Fruit fly (Drosophila melanogaster): ENCODE data around the gene RpL3.
A peak's percentile ranks its signal among the peaks of the same experiment; 100 is the strongest.

Gene RpL3

DNA sequence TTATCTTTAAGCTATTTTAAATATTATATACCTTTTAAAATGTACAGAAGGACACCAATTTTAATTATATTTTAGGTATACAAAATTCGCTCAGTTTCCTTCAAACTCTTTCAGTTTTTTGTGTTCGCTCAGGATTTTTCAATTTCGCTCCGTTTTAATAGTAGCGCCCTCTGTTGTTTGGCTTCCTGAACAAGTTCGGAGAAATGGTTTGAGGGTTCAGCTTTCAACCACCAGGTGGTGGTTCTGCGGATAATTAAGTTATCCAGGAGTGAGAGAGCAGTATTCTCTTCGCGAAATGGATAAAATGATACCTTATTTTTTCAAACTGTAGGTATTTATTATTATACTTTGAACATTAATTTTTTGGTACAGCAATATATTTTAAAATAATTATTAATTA, 47.3 kb downstream of the RpL3 start (continued):
- no peak for TF ChIP-seq Abd-B (GFP tag; optimal IDR thresholded peaks at IDR 0.05)
- no peak for TF ChIP-seq CG30020 (tag; optimal IDR thresholded peaks at IDR 0.05)
- no peak for TF ChIP-seq hb (GFP tag; IDR thresholded peaks at IDR 0.05; ENCODE audit: partially characterized antibody)
- peak; percentile 86 for TF ChIP-seq ac (GFP tag; optimal IDR thresholded peaks at IDR 0.05)
- peak; percentile 52 for TF ChIP-seq CrebB (tag; optimal IDR thresholded peaks at IDR 0.05)
- no peak for TF ChIP-seq CG7987 (GFP tag; optimal IDR thresholded peaks at IDR 0.05)
- peak; percentile 73 for TF ChIP-seq Optix (GFP tag; IDR thresholded peaks at IDR 0.05)
- peak; percentile 14 for TF ChIP-seq CG10274 (GFP tag; optimal IDR thresholded peaks at IDR 0.05)
- TF ChIP-seq CG9609 (GFP tag; optimal IDR thresholded peaks at IDR 0.05): peak; percentile 37
- no peak for TF ChIP-seq CG16779 (GFP tag; IDR thresholded peaks at IDR 0.05)
- TF ChIP-seq CG4282 (GFP tag; optimal IDR thresholded peaks at IDR 0.05): no peak
- peak; percentile 1 for TF ChIP-seq jumu (GFP tag; optimal IDR thresholded peaks at IDR 0.05)
- TF ChIP-seq Deaf1 (tag; optimal IDR thresholded peaks at IDR 0.05): no peak
- no peak for TF ChIP-seq CG13123 (GFP tag; optimal IDR thresholded peaks at IDR 0.05)
- TF ChIP-seq exex (tag; optimal IDR thresholded peaks at IDR 0.05): no peak
- TF ChIP-seq CG4730 (GFP tag; IDR thresholded peaks at IDR 0.05): no peak; the same call in 1 of the 2 replicates
- no peak for TF ChIP-seq CG7556 (GFP tag; optimal IDR thresholded peaks at IDR 0.05)
- peak; percentile 18 for TF ChIP-seq slou (GFP tag; optimal IDR thresholded peaks at IDR 0.05)
- TF ChIP-seq CG12104 (GFP tag; optimal IDR thresholded peaks at IDR 0.05): peak; percentile 48
- no peak for TF ChIP-seq salm (tag; optimal IDR thresholded peaks at IDR 0.05)
- TF ChIP-seq ATbp (GFP tag; optimal IDR thresholded peaks at IDR 0.05): peak; percentile 68
- TF ChIP-seq CG15696 (tag; optimal IDR thresholded peaks at IDR 0.05): peak; percentile 81
- no peak; the same call in 1 of the 3 replicates for TF ChIP-seq ci (GFP tag; IDR thresholded peaks at IDR 0.05)
- TF ChIP-seq sob (GFP tag; IDR thresholded peaks at IDR 0.05): no peak; the same call in 1 of the 2 replicates
- TF ChIP-seq CG13424 (tag; optimal IDR thresholded peaks at IDR 0.05): peak; percentile 74
- TF ChIP-seq nom (GFP tag; optimal IDR thresholded peaks at IDR 0.05): peak; percentile 24
- no peak for TF ChIP-seq prd (optimal IDR thresholded peaks at IDR 0.05)
- peak; percentile 17; the same call in 1 of the 3 replicates for TF ChIP-seq prd (GFP tag; IDR thresholded peaks at IDR 0.05)
- no peak for TF ChIP-seq tup (GFP tag; optimal IDR thresholded peaks at IDR 0.05)
- TF ChIP-seq sens-2 (GFP tag; IDR thresholded peaks at IDR 0.05): peak; percentile 68
- TF ChIP-seq CG11398 (GFP tag; optimal IDR thresholded peaks at IDR 0.05): no peak
- no peak for TF ChIP-seq ssp (GFP tag; IDR thresholded peaks at IDR 0.05)
- TF ChIP-seq CG34376 (GFP tag; optimal IDR thresholded peaks at IDR 0.05): no peak
- TF ChIP-seq ems (GFP tag; optimal IDR thresholded peaks at IDR 0.05): peak; percentile 54
- no peak for TF ChIP-seq Nf-YA (GFP tag; IDR thresholded peaks at IDR 0.05)
- peak; percentile 55 for TF ChIP-seq CG18619 (GFP tag; optimal IDR thresholded peaks at IDR 0.05)
- peak; percentile 83 for TF ChIP-seq Xrp1 (GFP tag; IDR thresholded peaks at IDR 0.05)
- TF ChIP-seq Hr3 (GFP tag; optimal IDR thresholded peaks at IDR 0.05): peak; percentile 45
- TF ChIP-seq otp (GFP tag; IDR thresholded peaks at IDR 0.05): peak; percentile 64
- TF ChIP-seq Mes4 (GFP tag; optimal IDR thresholded peaks at IDR 0.05): peak; percentile 65
- peak; percentile 94 for TF ChIP-seq CTCF (GFP tag; optimal IDR thresholded peaks at IDR 0.05)
- peak; percentile 9 for TF ChIP-seq CG4617 (GFP tag; optimal IDR thresholded peaks at IDR 0.05; ENCODE audit: borderline replicate concordance)
- TF ChIP-seq chm (GFP tag; IDR thresholded peaks at IDR 0.05): peak; percentile 87
- TF ChIP-seq GATAe (GFP tag; conservative IDR thresholded peaks at IDR 0.05): no peak
- peak; percentile 58 for TF ChIP-seq nmo (GFP tag; optimal IDR thresholded peaks at IDR 0.05)
- TF ChIP-seq ap (GFP tag; IDR thresholded peaks at IDR 0.05): no peak
- no peak for TF ChIP-seq ttk (GFP tag; IDR thresholded peaks at IDR 0.05)
- no peak for TF ChIP-seq CG8478 (optimal IDR thresholded peaks at IDR 0.05)
- no peak for TF ChIP-seq MBD-R2 (GFP tag; IDR thresholded peaks at IDR 0.05)
- peak; percentile 67 for TF ChIP-seq eyg (GFP tag; optimal IDR thresholded peaks at IDR 0.05)
- TF ChIP-seq twi (tag; optimal IDR thresholded peaks at IDR 0.05): no peak
- TF ChIP-seq CG31365 (tag; optimal IDR thresholded peaks at IDR 0.05): peak; percentile 45
- peak; percentile 72 for TF ChIP-seq gsb-n (tag; optimal IDR thresholded peaks at IDR 0.05)
